Fruit fly (Drosophila melanogaster) whole organism, embryonic: ENCODE data around the gene vas.

Experiments
- Antp ChIP-seq: fragments of 200-800 bp; sonication (Bioruptor generic); optimal IDR thresholded peaks from 3 replicates; lab custom pipeline; 2016; ENCODE audit warnings: missing biosample characterization, missing genetic modification characterization
- BEAF-32 ChIP-seq: fragments of 200-800 bp; sonication (Bioruptor generic); optimal IDR thresholded peaks from 3 replicates; lab custom pipeline; 2017; ENCODE audit warnings: missing biosample characterization, missing genetic modification characterization, mild to moderate bottlenecking, moderate library complexity, missing genetic modification reagents
- CG11085 ChIP-seq: fragments of 200-800 bp; sonication (Bioruptor generic); IDR thresholded peaks from 2 replicates; pipeline ENCODE4 v1.3.6; 2022; ENCODE audit warnings: missing biosample characterization, missing genetic modification characterization
- CG11696 ChIP-seq: fragments of 200-800 bp; sonication (Bioruptor generic); IDR thresholded peaks from 2 replicates; pipeline ENCODE4 v1.3.6; 2022; ENCODE audit warnings: missing biosample characterization, missing genetic modification characterization
- CG15479 ChIP-seq: fragments of 200-800 bp; sonication (Bioruptor generic); optimal IDR thresholded peaks from 3 replicates; lab custom pipeline; 2019; ENCODE audit warnings: missing biosample characterization, mild to moderate bottlenecking, missing genetic modification characterization, moderate library complexity
- CG1602 ChIP-seq: fragments of 200-800 bp; sonication (Bioruptor generic); optimal IDR thresholded peaks from 3 replicates; lab custom pipeline; 2016; ENCODE audit warnings: missing biosample characterization, missing genetic modification characterization
- CG30403 ChIP-seq: fragments of 200-800 bp; sonication (Bioruptor generic); optimal IDR thresholded peaks from 3 replicates; lab custom pipeline; 2016; ENCODE audit warnings: missing biosample characterization, missing genetic modification characterization
- CG31365 ChIP-seq: fragments of 200-800 bp; sonication (Bioruptor generic); optimal IDR thresholded peaks from 2 replicates; lab custom pipeline; 2018; ENCODE audit warnings: missing biosample characterization, mild to moderate bottlenecking, missing genetic modification characterization
- CG34224 ChIP-seq: fragments of 200-800 bp; sonication (Bioruptor generic); IDR thresholded peaks from 3 replicates; pipeline ENCODE4 v1.3.6; 2022; ENCODE audit warnings: missing biosample characterization, missing genetic modification characterization; ENCODE audit not compliant: partially characterized antibody
- CG4617 ChIP-seq: fragments of 200-800 bp; sonication (Bioruptor generic); optimal IDR thresholded peaks from 3 replicates; lab custom pipeline; 2016; ENCODE audit warnings: missing biosample characterization, missing genetic modification characterization, borderline replicate concordance
- CG4707 ChIP-seq: fragments of 200-800 bp; sonication (Bioruptor generic); optimal IDR thresholded peaks from 2 replicates; lab custom pipeline; 2018; ENCODE audit warnings: missing biosample characterization, mild to moderate bottlenecking, missing genetic modification characterization, moderate library complexity
- CG7963 ChIP-seq: fragments of 200-800 bp; sonication (Bioruptor generic); IDR thresholded peaks from 3 replicates; pipeline ENCODE4 v1.3.6; 2022; ENCODE audit warnings: missing biosample characterization, missing genetic modification characterization; ENCODE audit not compliant: partially characterized antibody
- CG9437 ChIP-seq: fragments of 200-800 bp; sonication (Bioruptor generic); optimal IDR thresholded peaks from 2 replicates; lab custom pipeline; 2018; ENCODE audit warnings: missing biosample characterization, mild to moderate bottlenecking, missing genetic modification characterization
- CG9609 ChIP-seq: fragments of 200-800 bp; sonication (Bioruptor generic); optimal IDR thresholded peaks from 3 replicates; lab custom pipeline; 2016; ENCODE audit warnings: missing biosample characterization, missing genetic modification characterization
- CG9797 ChIP-seq: fragments of 200-800 bp; sonication (Bioruptor generic); optimal IDR thresholded peaks from 3 replicates; lab custom pipeline; 2018; ENCODE audit warnings: missing biosample characterization, mild to moderate bottlenecking, missing genetic modification characterization
- CG9817 ChIP-seq: fragments of 200-800 bp; sonication (Bioruptor generic); optimal IDR thresholded peaks from 2 replicates; lab custom pipeline; 2018; ENCODE audit warnings: missing biosample characterization, mild to moderate bottlenecking, missing genetic modification characterization, moderate library complexity
- CTCF ChIP-seq: fragments of 200-800 bp; sonication (Bioruptor generic); optimal IDR thresholded peaks from 2 replicates; lab custom pipeline; 2017; ENCODE audit warnings: missing biosample characterization, mild to moderate bottlenecking, missing genetic modification characterization, moderate library complexity
- Dbx ChIP-seq: fragments of 200-800 bp; sonication (Bioruptor generic); IDR thresholded peaks from 3 replicates; pipeline ENCODE4 v1.3.6; 2022; ENCODE audit warnings: missing biosample characterization, missing genetic modification characterization
- Dek ChIP-seq: fragments of 200-800 bp; sonication (Bioruptor generic); optimal IDR thresholded peaks from 3 replicates; lab custom pipeline; 2019; ENCODE audit warnings: missing biosample characterization, mild to moderate bottlenecking, missing genetic modification characterization, moderate library complexity
- Dfd ChIP-seq, 2 experiments: fragments of >200 bp; optimal IDR thresholded peaks; 2 replicates each; lab custom pipeline; 2017; ENCODE audit warnings: missing biosample characterization in 2 of 2, missing genetic modification characterization in 2 of 2
- Dip3 ChIP-seq: fragments of 200-800 bp; sonication (Bioruptor generic); optimal IDR thresholded peaks from 3 replicates; lab custom pipeline; 2016; ENCODE audit warnings: missing biosample characterization, missing genetic modification characterization
- Dll ChIP-seq: fragments of 200-800 bp; sonication (Bioruptor generic); IDR thresholded peaks from 4 replicates; pipeline ENCODE4 v1.3.6; 2022; ENCODE audit warnings: missing biosample characterization, missing genetic modification characterization; ENCODE audit not compliant: partially characterized antibody
- Elba2 ChIP-seq: fragments of 200-800 bp; sonication (Bioruptor generic); optimal IDR thresholded peaks from 3 replicates; lab custom pipeline; 2016; ENCODE audit warnings: missing biosample characterization, missing genetic modification characterization
- HLH4C ChIP-seq: fragments of 200-800 bp; sonication (Bioruptor generic); IDR thresholded peaks from 3 replicates; pipeline ENCODE4 v1.3.6; 2022; ENCODE audit warnings: missing biosample characterization, missing genetic modification characterization; ENCODE audit not compliant: partially characterized antibody
- HLH54F ChIP-seq: fragments of 200-800 bp; sonication (Bioruptor generic); optimal IDR thresholded peaks from 3 replicates; lab custom pipeline; 2016; ENCODE audit warnings: missing biosample characterization, missing genetic modification characterization
- HmgD ChIP-seq: fragments of 200-800 bp; sonication (Bioruptor generic); optimal IDR thresholded peaks from 3 replicates; lab custom pipeline; 2016; ENCODE audit warnings: missing biosample characterization, missing genetic modification characterization
- Lpt ChIP-seq: fragments of >200 bp; optimal IDR thresholded peaks from 2 replicates; lab custom pipeline; 2018; ENCODE audit warnings: missing biosample characterization, missing genetic modification characterization
- MESR4 ChIP-seq: fragments of 200-800 bp; sonication (Bioruptor generic); optimal IDR thresholded peaks from 2 replicates; lab custom pipeline; 2018; ENCODE audit warnings: missing biosample characterization, mild to moderate bottlenecking, missing genetic modification characterization, moderate library complexity
- Myb ChIP-seq: fragments of 200-800 bp; sonication (Bioruptor generic); optimal IDR thresholded peaks from 2 replicates; lab custom pipeline; 2016; ENCODE audit warnings: missing biosample characterization, missing genetic modification characterization
- NC2β ChIP-seq: fragments of 200-800 bp; sonication (Bioruptor generic); optimal IDR thresholded peaks from 2 replicates; lab custom pipeline; 2016; ENCODE audit warnings: missing biosample characterization, missing genetic modification characterization
- Oaz ChIP-seq: fragments of 200-800 bp; sonication (Bioruptor generic); IDR thresholded peaks from 2 replicates; pipeline ENCODE4 v1.3.6; 2022; ENCODE audit warnings: missing biosample characterization, missing genetic modification characterization
- Rx ChIP-seq: fragments of 200-800 bp; sonication (Bioruptor generic); IDR thresholded peaks from 2 replicates; pipeline ENCODE4 v1.3.6; 2022; ENCODE audit warnings: missing biosample characterization, missing genetic modification characterization
- Ssrp ChIP-seq: fragments of 200-800 bp; sonication (Bioruptor generic); optimal IDR thresholded peaks from 2 replicates; lab custom pipeline; 2018; ENCODE audit warnings: missing biosample characterization, mild to moderate bottlenecking, missing genetic modification characterization, moderate library complexity
- Trl ChIP-seq, 3 experiments: fragments of >200 bp in 2 of 3; fragments of 200-800 bp in 1 of 3; sonication (Bioruptor generic) in 1 of 3; optimal IDR thresholded peaks; 2 replicates in 1 of 3; 3 replicates in 2 of 3; lab custom pipeline; 2016 to 2017; ENCODE audit warnings: missing biosample characterization in 1 of 3, missing genetic modification characterization in 1 of 3
- Xrp1 ChIP-seq: fragments of 200-800 bp; sonication (Bioruptor generic); IDR thresholded peaks from 2 replicates; pipeline ENCODE4 v1.3.6; 2022; ENCODE audit warnings: missing biosample characterization, missing genetic modification characterization
- aop ChIP-seq: fragments of 200-800 bp; sonication (Bioruptor generic); IDR thresholded peaks from 2 replicates; pipeline ENCODE4 v1.3.6; 2022; ENCODE audit warnings: missing biosample characterization, missing genetic modification characterization
- bigmax ChIP-seq: fragments of 200-800 bp; sonication (Bioruptor generic); optimal IDR thresholded peaks from 2 replicates; lab custom pipeline; 2018; ENCODE audit warnings: missing biosample characterization, mild to moderate bottlenecking, missing genetic modification characterization
- caup ChIP-seq: fragments of 200-800 bp; sonication (Bioruptor generic); optimal IDR thresholded peaks from 3 replicates; lab custom pipeline; 2017; ENCODE audit warnings: missing biosample characterization, mild to moderate bottlenecking, missing genetic modification characterization, moderate library complexity; ENCODE audit not compliant: severe bottlenecking
- crp ChIP-seq, 2 experiments: fragments of 200-800 bp; sonication (Bioruptor generic); optimal IDR thresholded peaks; 2 replicates in 1 of 2; 3 replicates in 1 of 2; lab custom pipeline; 2017; ENCODE audit warnings: missing biosample characterization in 2 of 2, missing genetic modification characterization in 2 of 2, mild to moderate bottlenecking in 1 of 2, moderate library complexity in 1 of 2
- dmrt11E ChIP-seq: fragments of 200-800 bp; sonication (Bioruptor generic); optimal IDR thresholded peaks from 3 replicates; lab custom pipeline; 2018; ENCODE audit warnings: missing biosample characterization, mild to moderate bottlenecking, missing genetic modification characterization, moderate library complexity
- fd64A ChIP-seq: fragments of 200-800 bp; sonication (Bioruptor generic); optimal IDR thresholded peaks from 3 replicates; lab custom pipeline; 2018; ENCODE audit warnings: missing biosample characterization, mild to moderate bottlenecking, missing genetic modification characterization
- h ChIP-seq: fragments of >200 bp; optimal IDR thresholded peaks from 2 replicates; lab custom pipeline; 2017
- hb ChIP-seq: fragments of 200-800 bp; sonication (Bioruptor generic); IDR thresholded peaks from 3 replicates; pipeline ENCODE4 v1.3.6; 2022; ENCODE audit warnings: missing biosample characterization, missing genetic modification characterization; ENCODE audit not compliant: partially characterized antibody
- hbn ChIP-seq: fragments of 200-800 bp; sonication (Bioruptor generic); IDR thresholded peaks from 2 replicates; pipeline ENCODE4 v1.3.6; 2022; ENCODE audit warnings: missing biosample characterization, missing genetic modification characterization; ENCODE audit not compliant: partially characterized antibody
- onecut ChIP-seq: fragments of 200-800 bp; sonication (Bioruptor generic); IDR thresholded peaks from 2 replicates; pipeline ENCODE4 v1.3.6; 2022; ENCODE audit warnings: missing biosample characterization, missing genetic modification characterization
- slbo ChIP-seq: fragments of 200-800 bp; sonication (Bioruptor generic); IDR thresholded peaks from 2 replicates; pipeline ENCODE4 v1.3.6; 2022; ENCODE audit warnings: missing biosample characterization, missing genetic modification characterization
- tin ChIP-seq: fragments of 200-800 bp; sonication (Bioruptor generic); optimal IDR thresholded peaks from 3 replicates; lab custom pipeline; 2016; ENCODE audit warnings: missing biosample characterization, missing genetic modification characterization
- wek ChIP-seq: fragments of 200-800 bp; sonication (Bioruptor generic); optimal IDR thresholded peaks from 3 replicates; lab custom pipeline; 2018; ENCODE audit warnings: missing biosample characterization, mild to moderate bottlenecking, missing genetic modification characterization, moderate library complexity
- zf30C ChIP-seq: fragments of 200-800 bp; sonication (Bioruptor generic); optimal IDR thresholded peaks from 3 replicates; lab custom pipeline; 2018; ENCODE audit warnings: missing biosample characterization, mild to moderate bottlenecking, missing genetic modification characterization
- zfh1 ChIP-seq: fragments of 200-800 bp; sonication (Bioruptor generic); IDR thresholded peaks from 3 replicates; pipeline ENCODE4 v1.3.6; 2022; ENCODE audit warnings: missing biosample characterization, missing genetic modification characterization

Gene vas

DNA sequence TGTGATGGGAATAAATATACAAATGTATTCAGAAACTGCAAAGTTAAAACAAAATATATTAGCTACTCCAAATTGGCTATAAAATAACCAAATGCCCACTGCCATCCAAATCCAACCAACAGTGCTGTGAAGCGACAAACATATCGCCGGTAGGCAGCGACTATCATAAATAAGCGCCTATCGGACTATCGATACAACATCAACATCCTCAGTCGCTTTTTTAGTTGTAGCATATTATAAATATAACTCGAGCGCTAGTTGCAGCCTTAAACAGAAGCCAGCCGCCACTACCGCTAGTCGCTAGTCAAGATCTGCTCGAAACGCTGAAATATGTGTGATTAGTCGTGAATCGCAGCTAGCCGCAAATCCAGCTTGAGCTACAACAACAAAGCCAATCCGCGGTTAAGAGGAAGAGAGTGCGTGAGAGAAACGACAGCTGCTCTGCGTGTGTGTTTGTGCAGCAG lies 22.1 kb upstream of the vas start (continued):
- TF ChIP-seq CG31365 (tag; lab: Kevin White, UChicago) (peak; percentile 28), Oaz (GFP tag; lab: Robert Waterston, UW) (no peak), wek (no peak), h (lab: Kevin White, UChicago) (no peak), Dek (tag; lab: Kevin White, UChicago) (peak; percentile 40), zfh1 (GFP tag; lab: Robert Waterston, UW) (no peak), CG9797 (GFP tag; lab: Kevin White, UChicago) (no peak), slbo (GFP tag; lab: Robert Waterston, UW) (peak; percentile 79), CG9817 (tag; lab: Kevin White, UChicago) (peak; percentile 61), HLH4C (peak; percentile 84), CTCF (GFP tag; lab: Kevin White, UChicago) (no peak), CG11085 (peak; percentile 52; the same call in 1 of the 2 replicates), CG4617 (GFP tag; lab: Kevin White, UChicago) (peak; percentile 36), tin (GFP tag; lab: Kevin White, UChicago) (peak; percentile 25), Lpt (GFP tag; lab: Kevin White, UChicago) (no peak), BEAF-32 (GFP tag; lab: Kevin White, UChicago) (peak; percentile 87), Elba2 (GFP tag; lab: Kevin White, UChicago) (peak; percentile 39), CG30403 (peak; percentile 17), hb (GFP tag; lab: Robert Waterston, UW) (peak; percentile 86), hbn (GFP tag; lab: Robert Waterston, UW) (peak; percentile 65), Dll (peak; percentile 83), Dfd (GFP tag; optimal IDR thresholded peaks at IDR 0.05; lab: Kevin White, UChicago) (no peak), CG11696 (GFP tag; lab: Robert Waterston, UW) (no peak), CG4707 (GFP tag; lab: Kevin White, UChicago) (no peak), bigmax (GFP tag; lab: Kevin White, UChicago) (peak; percentile 2), HLH54F (GFP tag; lab: Kevin White, UChicago) (peak; percentile 23), Trl (optimal IDR thresholded peaks at IDR 0.05; lab: Kevin White, UChicago) (no peak), Trl (GFP tag; optimal IDR thresholded peaks at IDR 0.05; lab: Kevin White, UChicago) (no peak), CG34224 (GFP tag; lab: Robert Waterston, UW) (peak; percentile 75), CG9437 (GFP tag; lab: Kevin White, UChicago) (peak; percentile 21), onecut (GFP tag; lab: Robert Waterston, UW) (no peak), dmrt11E (tag; lab: Kevin White, UChicago) (peak; percentile 24), Antp (GFP tag; lab: Kevin White, UChicago) (no peak), fd64A (no peak), Xrp1 (GFP tag; lab: Robert Waterston, UW) (no peak), Myb (peak; percentile 19), zf30C (no peak), Rx (GFP tag; lab: Robert Waterston, UW) (no peak), Dip3 (GFP tag; lab: Kevin White, UChicago) (peak; percentile 37), caup (peak; percentile 21), CG7963 (GFP tag; lab: Robert Waterston, UW) (peak; percentile 91), NC2β (peak; percentile 13), aop (GFP tag; lab: Robert Waterston, UW) (no peak), CG15479 (peak; percentile 15), CG1602 (no peak), Dbx (GFP tag; lab: Robert Waterston, UW) (peak; percentile 58; the same call in 2 of the 3 replicates), CG9609 (GFP tag; lab: Kevin White, UChicago) (peak; percentile 34), MESR4 (GFP tag; lab: Kevin White, UChicago) (peak; percentile 69), HmgD (GFP tag; lab: Kevin White, UChicago) (peak; percentile 14), crp (GFP tag; optimal IDR thresholded peaks at IDR 0.05; lab: Kevin White, UChicago) (peak in 1 of 2 experiments; percentile 36), Ssrp (no peak)
